Worm (Caenorhabditis elegans) whole organism, young adult: Measurements from ENCODE around the gene H02F09.3.

Source experiments
- ceh-27 ChIP-seq: fragments of 200-800 bp; sonication (Bioruptor generic); optimal IDR thresholded peaks from 2 replicates; lab custom pipeline; 2018; ENCODE audit warnings: mild to moderate bottlenecking, missing genetic modification characterization, moderate library complexity, missing compliant biosample characterization
- snpc-4 ChIP-seq, 5 experiments: fragments of 150-350 bp in 1 of 5; sonication (generic microtip) in 4 of 5; optimal IDR thresholded peaks; 2 replicates each; lab custom pipeline; 2014 to 2018; ENCODE audit warnings: missing genetic modification characterization in 5 of 5, missing biosample characterization in 3 of 5, antibody characterized with exemption in 2 of 5, mild to moderate bottlenecking in 2 of 5, missing compliant biosample characterization in 2 of 5, missing genotype in 2 of 5, moderate library complexity in 2 of 5, missing genetic modification reagents in 1 of 5

DNA sequence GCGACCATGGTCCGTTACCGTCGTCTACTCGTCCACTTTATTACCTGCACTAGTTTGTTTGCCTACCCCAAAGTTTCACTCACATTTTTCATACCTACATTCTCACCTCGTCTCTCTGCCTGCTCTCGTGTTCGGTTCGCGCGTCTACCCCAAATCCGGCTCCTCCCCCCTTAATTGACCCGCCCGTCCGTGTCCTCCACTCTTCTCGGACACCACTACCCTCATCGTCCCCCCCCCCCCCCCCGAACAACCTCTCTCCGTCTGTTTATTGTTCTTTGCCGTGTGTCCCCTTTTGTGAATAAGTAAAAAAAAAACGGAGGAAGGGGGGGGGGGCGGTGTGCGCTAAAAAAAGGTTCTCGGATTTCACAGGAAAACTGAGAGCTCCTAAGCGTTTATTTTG lies 34.5 kb downstream of the H02F09.3 start:
- TF ChIP-seq ceh-27 (GFP tag; lab: Kevin White, UChicago) (no peak), snpc-4 (GFP tag; optimal IDR thresholded peaks at IDR 0.05; lab: Kevin White, UChicago) (no peak), snpc-4 (tag; optimal IDR thresholded peaks at IDR 0.05; lab: Kevin White, UChicago) (no peak)
